Fruit fly (Drosophila melanogaster): ENCODE results near the gene Jasper.

dm6 chr3R:30046029-30047001 is 6.0 kb upstream of the Jasper start, which contains the start of the genes RpL32 and CG7943:
- TF ChIP-seq Mnt (GFP tag; optimal IDR thresholded peaks at IDR 0.05), result peak; percentile 95
- peak; percentile 85 for TF ChIP-seq tj (GFP tag; optimal IDR thresholded peaks at IDR 0.05)
- peak; percentile 98 for TF ChIP-seq toe (GFP tag; optimal IDR thresholded peaks at IDR 0.05)
- TF ChIP-seq kay (GFP tag; ENCODE audit: borderline replicate concordance), result no peak
- TF ChIP-seq CG14711 (tag; optimal IDR thresholded peaks at IDR 0.05), result peak; percentile 85
- TF ChIP-seq CG5204 (GFP tag; optimal IDR thresholded peaks at IDR 0.05), result no peak
- peak; percentile 96 for TF ChIP-seq ovo (GFP tag; optimal IDR thresholded peaks at IDR 0.05)
- peak; percentile 87 for TF ChIP-seq CG33017 (tag; optimal IDR thresholded peaks at IDR 0.05)

Data from whole organism, adult.